Worm (Caenorhabditis elegans) whole organism, young adult: ENCODE measurements around the gene Y39A1A.31.

Experiments used
- B0336.3 ChIP-seq: fragments of 200-800 bp; sonication (Bioruptor generic); IDR thresholded peaks from 2 replicates; pipeline ENCODE4 v1.3.6; 2022; ENCODE audit warnings: missing genetic modification characterization, missing compliant biosample characterization
- Y67H2A.10 ChIP-seq: fragments of 200-800 bp; sonication (Bioruptor generic); conservative IDR thresholded peaks from 2 replicates; pipeline ENCODE4 v1.3.6; 2022; ENCODE audit warnings: missing genetic modification reagents, missing genetic modification characterization, missing compliant biosample characterization
- ama-1 ChIP-seq, 3 experiments: fragments of 150-350 bp in 1 of 3; sonication (generic microtip) in 2 of 3; optimal IDR thresholded peaks; 2 replicates each; lab custom pipeline; 2014 to 2018; ENCODE audit warnings: missing biosample characterization in 2 of 3, missing genetic modification characterization in 2 of 3, missing genetic modification reagents in 2 of 3
- bed-2 ChIP-seq: fragments of 200-800 bp; sonication (Bioruptor generic); IDR thresholded peaks from 2 replicates; pipeline ENCODE4 v1.3.6; 2022; ENCODE audit warnings: missing genetic modification reagents, missing genetic modification characterization, missing compliant biosample characterization
- dpl-1 ChIP-seq: fragments of 150-350 bp; optimal IDR thresholded peaks from 2 replicates; lab custom pipeline; 2014; ENCODE audit warnings: missing biosample characterization, missing genetic modification reagents, missing genetic modification characterization
- efl-1 ChIP-seq: fragments of 150-350 bp; optimal IDR thresholded peaks from 2 replicates; lab custom pipeline; 2014; ENCODE audit warnings: missing biosample characterization, missing genetic modification reagents, missing genetic modification characterization
- ekl-4 ChIP-seq: fragments of 200-800 bp; sonication (Bioruptor generic); IDR thresholded peaks from 2 replicates; pipeline ENCODE4 v1.3.6; 2022; ENCODE audit warnings: missing genetic modification reagents, missing genetic modification characterization, missing compliant biosample characterization
- lin-40 ChIP-seq: sonication (generic microtip); optimal IDR thresholded peaks from 2 replicates; lab custom pipeline; 2016; ENCODE audit warnings: missing genetic modification characterization, mild to moderate bottlenecking, missing compliant biosample characterization, missing genotype, missing genetic modification reagents
- madf-3 ChIP-seq: fragments of 200-800 bp; sonication (Bioruptor generic); IDR thresholded peaks from 2 replicates; pipeline ENCODE4 v1.3.6; 2022; ENCODE audit warnings: missing genetic modification reagents, missing genetic modification characterization, missing compliant biosample characterization
- repo-1 ChIP-seq: sonication (generic microtip); optimal IDR thresholded peaks from 2 replicates; lab custom pipeline; 2017; ENCODE audit warnings: mild to moderate bottlenecking, missing genetic modification characterization, missing compliant biosample characterization
- snpc-4 ChIP-seq, 5 experiments: fragments of 150-350 bp in 1 of 5; sonication (generic microtip) in 4 of 5; optimal IDR thresholded peaks; 2 replicates each; lab custom pipeline; 2014 to 2018; ENCODE audit warnings: missing genetic modification characterization in 5 of 5, missing biosample characterization in 3 of 5, antibody characterized with exemption in 2 of 5, mild to moderate bottlenecking in 2 of 5, missing compliant biosample characterization in 2 of 5, missing genotype in 2 of 5, moderate library complexity in 2 of 5, missing genetic modification reagents in 1 of 5
- tbx-9 ChIP-seq: sonication (generic microtip); optimal IDR thresholded peaks from 2 replicates; lab custom pipeline; 2016; ENCODE audit warnings: borderline replicate concordance, missing genetic modification characterization, inconsistent platforms, missing compliant biosample characterization
- unc-62 ChIP-seq: fragments of 150-350 bp; optimal IDR thresholded peaks from 2 replicates; lab custom pipeline; 2014; ENCODE audit warnings: missing biosample characterization, missing genetic modification reagents, missing genetic modification characterization
- ztf-3 ChIP-seq: fragments of 200-800 bp; sonication (Bioruptor generic); optimal IDR thresholded peaks from 2 replicates; lab custom pipeline; 2018; ENCODE audit warnings: mild to moderate bottlenecking, missing genetic modification characterization, missing compliant biosample characterization

- TF ChIP-seq bed-2: no peak
- TF ChIP-seq unc-62: no peak
- no peak for TF ChIP-seq ekl-4 (GFP tag; lab: Robert Waterston, UW)
- no peak for TF ChIP-seq tbx-9 (tag; lab: Kevin White, UChicago)
- TF ChIP-seq ama-1 (optimal IDR thresholded peaks at IDR 0.05; lab: Kevin White, UChicago): no peak
- TF ChIP-seq ama-1 (GFP tag; optimal IDR thresholded peaks at IDR 0.05; lab: Kevin White, UChicago): no peak
- no peak for TF ChIP-seq snpc-4 (GFP tag; optimal IDR thresholded peaks at IDR 0.05; lab: Kevin White, UChicago)
- no peak for TF ChIP-seq snpc-4 (tag; optimal IDR thresholded peaks at IDR 0.05; lab: Kevin White, UChicago)
- no peak for TF ChIP-seq Y67H2A.10 (GFP tag; lab: Robert Waterston, UW)
- no peak for TF ChIP-seq madf-3 (GFP tag; lab: Robert Waterston, UW)
- no peak for TF ChIP-seq efl-1 (GFP tag; lab: Kevin White, UChicago)
- TF ChIP-seq dpl-1 (GFP tag; lab: Kevin White, UChicago): no peak
- no peak for TF ChIP-seq ztf-3
- TF ChIP-seq B0336.3 (GFP tag; lab: Robert Waterston, UW): no peak
- TF ChIP-seq lin-40 (tag; lab: Kevin White, UChicago): no peak
- no peak for TF ChIP-seq repo-1
These were observed 27.7 kb downstream of the Y39A1A.31 start for ce11 chrIII:10661292-10661691.
